Fruit fly (Drosophila melanogaster) whole organism, embryonic: ENCODE results near the gene CG14659.

Experiments used
- Bdp1 ChIP-seq: fragments of 200-800 bp; sonication (Bioruptor generic); optimal IDR thresholded peaks from 3 replicates; lab custom pipeline; 2016; ENCODE audit warnings: missing biosample characterization, missing genetic modification characterization
- C15 ChIP-seq: fragments of 200-800 bp; sonication (Bioruptor generic); IDR thresholded peaks from 3 replicates; pipeline ENCODE4 v1.3.6; 2022; ENCODE audit warnings: missing biosample characterization, missing genetic modification characterization
- CG10366 ChIP-seq: fragments of 200-800 bp; sonication (Bioruptor generic); IDR thresholded peaks from 2 replicates; pipeline ENCODE4 v1.3.6; 2022; ENCODE audit warnings: missing biosample characterization, missing genetic modification characterization
- CG10959 ChIP-seq: fragments of 200-800 bp; sonication (Bioruptor generic); IDR thresholded peaks from 2 replicates; pipeline ENCODE4 v1.3.6; 2022; ENCODE audit warnings: missing biosample characterization, missing genetic modification characterization
- CG11093 ChIP-seq: fragments of 200-800 bp; sonication (Bioruptor generic); IDR thresholded peaks from 3 replicates; pipeline ENCODE4 v1.3.6; 2022; ENCODE audit warnings: missing biosample characterization, missing genetic modification characterization
- CG13424 ChIP-seq: fragments of 200-800 bp; sonication (Bioruptor generic); optimal IDR thresholded peaks from 2 replicates; lab custom pipeline; 2019; ENCODE audit warnings: missing biosample characterization, mild to moderate bottlenecking, missing genetic modification characterization, moderate library complexity
- CG15269 ChIP-seq: fragments of 200-800 bp; sonication (Bioruptor generic); optimal IDR thresholded peaks from 2 replicates; lab custom pipeline; 2018; ENCODE audit warnings: missing biosample characterization, mild to moderate bottlenecking, missing genetic modification characterization, moderate library complexity
- CG15696 ChIP-seq: fragments of 200-800 bp; sonication (Bioruptor generic); optimal IDR thresholded peaks from 2 replicates; lab custom pipeline; 2019; ENCODE audit warnings: missing biosample characterization, mild to moderate bottlenecking, missing genetic modification characterization, moderate library complexity
- CG17385 ChIP-seq: fragments of 200-800 bp; sonication (Bioruptor generic); optimal IDR thresholded peaks from 3 replicates; lab custom pipeline; 2018; ENCODE audit warnings: missing biosample characterization, mild to moderate bottlenecking, missing genetic modification characterization
- CG17802 ChIP-seq: fragments of 200-800 bp; sonication (Bioruptor generic); optimal IDR thresholded peaks from 2 replicates; lab custom pipeline; 2018; ENCODE audit warnings: missing biosample characterization, mild to moderate bottlenecking, missing genetic modification characterization, moderate library complexity
- CG30403 ChIP-seq: fragments of 200-800 bp; sonication (Bioruptor generic); optimal IDR thresholded peaks from 3 replicates; lab custom pipeline; 2016; ENCODE audit warnings: missing biosample characterization, missing genetic modification characterization
- CG33213 ChIP-seq: fragments of 200-800 bp; sonication (Bioruptor generic); optimal IDR thresholded peaks from 3 replicates; lab custom pipeline; 2016; ENCODE audit warnings: missing biosample characterization, missing genetic modification characterization
- CG4424 ChIP-seq: fragments of 200-800 bp; sonication (Bioruptor generic); optimal IDR thresholded peaks from 3 replicates; lab custom pipeline; 2016; ENCODE audit warnings: missing biosample characterization, missing genetic modification characterization
- CG6689 ChIP-seq: fragments of 200-800 bp; sonication (Bioruptor generic); IDR thresholded peaks from 2 replicates; pipeline ENCODE4 v1.3.6; 2022; ENCODE audit warnings: missing biosample characterization, missing genetic modification characterization
- CG7357 ChIP-seq: fragments of 200-800 bp; sonication (Bioruptor generic); IDR thresholded peaks from 3 replicates; pipeline ENCODE4 v1.3.6; 2022; ENCODE audit warnings: missing biosample characterization, missing genetic modification characterization
- CG8359 ChIP-seq: fragments of 200-800 bp; sonication (Bioruptor generic); optimal IDR thresholded peaks from 2 replicates; lab custom pipeline; 2017; ENCODE audit warnings: missing biosample characterization, mild to moderate bottlenecking, missing genetic modification characterization, borderline replicate concordance
- CG8388 ChIP-seq: fragments of 200-800 bp; sonication (Bioruptor generic); optimal IDR thresholded peaks from 2 replicates; lab custom pipeline; 2019; ENCODE audit warnings: missing biosample characterization, mild to moderate bottlenecking, missing genetic modification characterization, moderate library complexity
- CG8478 ChIP-seq: fragments of >200 bp; optimal IDR thresholded peaks from 2 replicates; lab custom pipeline; 2018
- CG8924 ChIP-seq: fragments of 200-800 bp; optimal IDR thresholded peaks from 3 replicates; lab custom pipeline; 2019; ENCODE audit warnings: missing biosample characterization, mild to moderate bottlenecking, missing genetic modification characterization, moderate library complexity
- CG9437 ChIP-seq: fragments of 200-800 bp; sonication (Bioruptor generic); optimal IDR thresholded peaks from 2 replicates; lab custom pipeline; 2018; ENCODE audit warnings: missing biosample characterization, mild to moderate bottlenecking, missing genetic modification characterization
- Chrac-16 ChIP-seq: fragments of 200-800 bp; sonication (Bioruptor generic); optimal IDR thresholded peaks from 3 replicates; lab custom pipeline; 2016; ENCODE audit warnings: missing biosample characterization, missing genetic modification characterization
- D ChIP-seq, 2 experiments: fragments of 200-800 bp in 1 of 2; fragments of >200 bp in 1 of 2; sonication (Bioruptor generic) in 1 of 2; optimal IDR thresholded peaks; 2 replicates in 1 of 2; 3 replicates in 1 of 2; lab custom pipeline; 2017; ENCODE audit warnings: mild to moderate bottlenecking in 1 of 2, missing biosample characterization in 1 of 2, missing genetic modification characterization in 1 of 2, missing genetic modification reagents in 1 of 2
- Dfd ChIP-seq, 2 experiments: fragments of >200 bp; optimal IDR thresholded peaks; 2 replicates each; lab custom pipeline; 2017; ENCODE audit warnings: missing biosample characterization in 2 of 2, missing genetic modification characterization in 2 of 2
- Dip2 ChIP-seq: fragments of 200-800 bp; sonication (Bioruptor generic); IDR thresholded peaks from 2 replicates; pipeline ENCODE4 v1.3.6; 2022; ENCODE audit warnings: missing biosample characterization, missing genetic modification characterization
- Drgx ChIP-seq: fragments of 200-800 bp; sonication (Bioruptor generic); IDR thresholded peaks from 2 replicates; pipeline ENCODE4 v1.3.6; 2022; ENCODE audit warnings: missing biosample characterization, missing genetic modification characterization
- H15 ChIP-seq: fragments of 200-800 bp; sonication (Bioruptor generic); IDR thresholded peaks from 3 replicates; pipeline ENCODE4 v1.3.6; 2022; ENCODE audit warnings: missing biosample characterization, missing genetic modification characterization
- Hr51 ChIP-seq, 2 experiments: fragments of 200-800 bp; sonication (Bioruptor generic); optimal IDR thresholded peaks; 2 replicates in 1 of 2; 3 replicates in 1 of 2; lab custom pipeline; 2016 to 2018; ENCODE audit warnings: missing biosample characterization in 2 of 2, missing genetic modification characterization in 2 of 2, mild to moderate bottlenecking in 1 of 2, moderate library complexity in 1 of 2
- Hsf ChIP-seq: fragments of 200-800 bp; sonication (Bioruptor generic); optimal IDR thresholded peaks from 3 replicates; lab custom pipeline; 2016; ENCODE audit warnings: missing biosample characterization, missing genetic modification characterization
- Kr ChIP-seq: fragments of 200-800 bp; sonication (Bioruptor generic); optimal IDR thresholded peaks from 2 replicates; lab custom pipeline; 2017; ENCODE audit warnings: missing biosample characterization, mild to moderate bottlenecking, missing genetic modification characterization
- NK7.1 ChIP-seq: fragments of 200-800 bp; sonication (Bioruptor generic); optimal IDR thresholded peaks from 3 replicates; lab custom pipeline; 2016; ENCODE audit warnings: missing biosample characterization, missing genetic modification characterization
- NfI ChIP-seq: fragments of 200-800 bp; sonication (Bioruptor generic); optimal IDR thresholded peaks from 3 replicates; lab custom pipeline; 2018; ENCODE audit warnings: missing biosample characterization, mild to moderate bottlenecking, missing genetic modification characterization, moderate library complexity
- Pdp1 ChIP-seq, 2 experiments: fragments of 200-800 bp; sonication (Bioruptor generic); optimal IDR thresholded peaks; 3 replicates each; lab custom pipeline; 2016; ENCODE audit warnings: missing biosample characterization in 2 of 2, missing genetic modification characterization in 2 of 2, mild to moderate bottlenecking in 1 of 2, moderate library complexity in 1 of 2
- Spps ChIP-seq: fragments of 200-800 bp; sonication (Bioruptor generic); optimal IDR thresholded peaks from 2 replicates; lab custom pipeline; 2018; ENCODE audit warnings: missing biosample characterization, mild to moderate bottlenecking, missing genetic modification characterization
- Xbp1 ChIP-seq: fragments of 200-800 bp; sonication (Bioruptor generic); optimal IDR thresholded peaks from 3 replicates; lab custom pipeline; 2016; ENCODE audit warnings: missing biosample characterization, mild to moderate bottlenecking, missing genetic modification characterization
- chif ChIP-seq, 2 experiments: fragments of 200-800 bp; sonication (Bioruptor generic); optimal IDR thresholded peaks; 3 replicates each; lab custom pipeline; 2016; ENCODE audit warnings: missing biosample characterization in 2 of 2, missing genetic modification characterization in 2 of 2
- ci ChIP-seq: fragments of 200-800 bp; sonication (Bioruptor generic); IDR thresholded peaks from 3 replicates; pipeline ENCODE4 v1.3.6; 2022; ENCODE audit warnings: missing biosample characterization, missing genetic modification characterization
- cwo ChIP-seq: fragments of 200-800 bp; sonication (Bioruptor generic); optimal IDR thresholded peaks from 3 replicates; lab custom pipeline; 2017; ENCODE audit warnings: missing biosample characterization, missing genetic modification characterization, mild to moderate bottlenecking, moderate library complexity, missing genetic modification reagents
- ems ChIP-seq: fragments of 200-800 bp; sonication (Bioruptor generic); optimal IDR thresholded peaks from 3 replicates; lab custom pipeline; 2016; ENCODE audit warnings: missing biosample characterization, missing genetic modification characterization
- esg ChIP-seq: fragments of 200-800 bp; sonication (Bioruptor generic); conservative IDR thresholded peaks from 2 replicates; pipeline ENCODE4 v1.3.6; 2022; ENCODE audit warnings: missing biosample characterization, missing genetic modification characterization
- ewg ChIP-seq: fragments of 200-800 bp; sonication (Bioruptor generic); optimal IDR thresholded peaks from 3 replicates; lab custom pipeline; 2017; ENCODE audit warnings: mild to moderate bottlenecking, missing biosample characterization, missing genetic modification reagents, missing genetic modification characterization
- gem ChIP-seq: fragments of 200-800 bp; sonication (Bioruptor generic); optimal IDR thresholded peaks from 2 replicates; lab custom pipeline; 2019; ENCODE audit warnings: missing biosample characterization, mild to moderate bottlenecking, missing genetic modification characterization, moderate library complexity
- gfzf ChIP-seq: fragments of 200-800 bp; sonication (Bioruptor generic); optimal IDR thresholded peaks from 2 replicates; lab custom pipeline; 2016; ENCODE audit warnings: missing biosample characterization, mild to moderate bottlenecking, missing genetic modification characterization, moderate library complexity
- jing ChIP-seq: fragments of 200-800 bp; sonication (Bioruptor generic); optimal IDR thresholded peaks from 2 replicates; lab custom pipeline; 2018; ENCODE audit warnings: missing biosample characterization, mild to moderate bottlenecking, missing genetic modification characterization
- pb ChIP-seq: fragments of 200-800 bp; sonication (Bioruptor generic); optimal IDR thresholded peaks from 3 replicates; lab custom pipeline; 2016; ENCODE audit warnings: missing biosample characterization, missing genetic modification characterization
- pnt ChIP-seq: fragments of 200-800 bp; sonication (Bioruptor generic); optimal IDR thresholded peaks from 3 replicates; lab custom pipeline; 2016; ENCODE audit warnings: missing biosample characterization, missing genetic modification characterization
- prd ChIP-seq, 3 experiments: fragments of >200 bp in 2 of 3; fragments of 200-800 bp in 1 of 3; sonication (Bioruptor generic) in 1 of 3; optimal IDR thresholded peaks in 2 of 3; IDR thresholded peaks in 1 of 3; 2 replicates in 2 of 3; 3 replicates in 1 of 3; pipeline versions ENCODE4 v1.3.6 to Lab custom; 2017 to 2022; ENCODE audit warnings: missing biosample characterization in 1 of 3, missing genetic modification characterization in 1 of 3
- pzg ChIP-seq: fragments of 200-800 bp; sonication (Bioruptor generic); optimal IDR thresholded peaks from 3 replicates; lab custom pipeline; 2018; ENCODE audit warnings: missing biosample characterization, mild to moderate bottlenecking, missing genetic modification characterization, moderate library complexity
- ttk ChIP-seq: fragments of 200-800 bp; sonication (Bioruptor generic); IDR thresholded peaks from 2 replicates; pipeline ENCODE4 v2.1.2; 2022; ENCODE audit warnings: missing biosample characterization, missing genetic modification characterization
- vvl ChIP-seq: fragments of 200-800 bp; sonication (Bioruptor generic); IDR thresholded peaks from 2 replicates; pipeline ENCODE4 v1.3.6; 2022; ENCODE audit warnings: missing biosample characterization, missing genetic modification characterization
- wor ChIP-seq: fragments of 200-800 bp; sonication (Bioruptor generic); IDR thresholded peaks from 2 replicates; pipeline ENCODE4 v1.3.6; 2022; ENCODE audit warnings: missing biosample characterization, missing genetic modification characterization

Gene CG14659

dm6 chr3R:4846787-4847186, 15.7 kb upstream of the CG14659 start (continued):
- TF ChIP-seq CG8388 (peak; percentile 48), CG17802 (tag; lab: Kevin White, UChicago) (peak; percentile 32), esg (GFP tag; lab: Robert Waterston, UW) (peak; percentile 48), ewg (GFP tag; lab: Kevin White, UChicago) (peak; percentile 12), ems (GFP tag; lab: Kevin White, UChicago) (peak; percentile 8), CG17385 (GFP tag; lab: Kevin White, UChicago) (peak; percentile 8), NfI (GFP tag; lab: Kevin White, UChicago) (peak; percentile 22), jing (GFP tag; lab: Kevin White, UChicago) (peak; percentile 39), Drgx (GFP tag; lab: Robert Waterston, UW) (no peak), H15 (0 out of 3 replicates have a peak, but pooled peaks have one; percentile 49), CG10959 (GFP tag; lab: Robert Waterston, UW) (peak; percentile 64), CG33213 (GFP tag; lab: Kevin White, UChicago) (no peak), CG11093 (GFP tag; lab: Robert Waterston, UW) (peak; percentile 54; the same call in 1 of the 3 replicates), Xbp1 (peak; percentile 29), Spps (tag; lab: Kevin White, UChicago) (peak; percentile 60), CG13424 (peak; percentile 41), Dfd (GFP tag; optimal IDR thresholded peaks at IDR 0.05; lab: Kevin White, UChicago) (no peak), Kr (GFP tag; lab: Kevin White, UChicago) (peak; percentile 14), Pdp1 (GFP tag; optimal IDR thresholded peaks at IDR 0.05; lab: Kevin White, UChicago) (peak in 1 of 2 experiments; percentile 44), CG6689 (GFP tag; lab: Robert Waterston, UW) (peak; percentile 55), vvl (GFP tag; lab: Robert Waterston, UW) (peak; percentile 67), prd (optimal IDR thresholded peaks at IDR 0.05; lab: Kevin White, UChicago) (no peak), prd (GFP tag; IDR thresholded peaks at IDR 0.05; lab: Robert Waterston, UW) (peak; percentile 67; the same call in 2 of the 3 replicates), C15 (GFP tag; lab: Robert Waterston, UW) (no peak), CG8478 (no peak), CG10366 (GFP tag; lab: Robert Waterston, UW) (peak; percentile 44; the same call in 1 of the 2 replicates), pb (no peak), CG30403 (GFP tag; lab: Kevin White, UChicago) (peak; percentile 39), Hr51 (GFP tag; optimal IDR thresholded peaks at IDR 0.05; lab: Kevin White, UChicago) (no peak), CG9437 (GFP tag; lab: Kevin White, UChicago) (peak; percentile 10), Bdp1 (no peak), wor (GFP tag; lab: Robert Waterston, UW) (peak; percentile 14; the same call in 1 of the 2 replicates), CG15696 (tag; lab: Kevin White, UChicago) (peak; percentile 15), gfzf (GFP tag; lab: Kevin White, UChicago) (no peak), Chrac-16 (GFP tag; lab: Kevin White, UChicago) (peak; percentile 27), pzg (GFP tag; lab: Kevin White, UChicago) (no peak), D (optimal IDR thresholded peaks at IDR 0.05; lab: Kevin White, UChicago) (no peak), D (GFP tag; optimal IDR thresholded peaks at IDR 0.05; lab: Kevin White, UChicago) (peak; percentile 18), CG7357 (GFP tag; lab: Robert Waterston, UW) (no peak), NK7.1 (GFP tag; lab: Kevin White, UChicago) (no peak), cwo (GFP tag; lab: Kevin White, UChicago) (no peak), ci (GFP tag; lab: Robert Waterston, UW) (0 out of 3 replicates have a peak, but pooled peaks have one; percentile 20), pnt (GFP tag; lab: Kevin White, UChicago) (peak; percentile 11), chif (GFP tag; optimal IDR thresholded peaks at IDR 0.05; lab: Kevin White, UChicago) (peak in 1 of 2 experiments; percentile 54), Dip2 (GFP tag; lab: Robert Waterston, UW) (no peak), CG8924 (tag; lab: Kevin White, UChicago) (peak; percentile 56), CG8359 (GFP tag; lab: Kevin White, UChicago) (peak; percentile 8), Hsf (GFP tag; lab: Kevin White, UChicago) (peak; percentile 36), CG15269 (tag; lab: Kevin White, UChicago) (no peak), gem (tag; lab: Kevin White, UChicago) (no peak), CG4424 (peak; percentile 52), ttk (GFP tag; lab: Robert Waterston, UW) (no peak)
